Worm (Caenorhabditis elegans) whole organism, L2 larva: ENCODE results near the gene D2062.5.
"Not testable (repeated sequence)": the region's sequence is repeated elsewhere in the genome, so short reads cannot be mapped to it uniquely, and the experiment has no call there.

ENCODE experiments used
- Y55F3AM.14 ChIP-seq: fragments of 200-800 bp; sonication (Bioruptor generic); optimal IDR thresholded peaks from 2 replicates; lab custom pipeline; 2018; ENCODE audit warnings: mild to moderate bottlenecking, missing genetic modification characterization, missing compliant biosample characterization
- alr-1 ChIP-seq: fragments of 150-350 bp; optimal IDR thresholded peaks from 2 replicates; lab custom pipeline; 2014; ENCODE audit warnings: missing biosample characterization, missing genetic modification characterization
- blmp-1 ChIP-seq: sonication (generic microtip); optimal IDR thresholded peaks from 2 replicates; lab custom pipeline; 2017; ENCODE audit warnings: missing genetic modification characterization, mild to moderate bottlenecking, missing compliant biosample characterization, antibody characterized with exemption, moderate library complexity; ENCODE audit not compliant: insufficient read depth
- ceh-16 ChIP-seq: fragments of 150-350 bp; optimal IDR thresholded peaks from 2 replicates; lab custom pipeline; 2014; ENCODE audit warnings: missing biosample characterization, missing genetic modification characterization
- crh-2 ChIP-seq: sonication (generic microtip); optimal IDR thresholded peaks from 2 replicates; lab custom pipeline; 2017; ENCODE audit warnings: missing biosample characterization, missing genetic modification characterization
- lin-13 ChIP-seq: fragments of 150-350 bp; optimal IDR thresholded peaks from 2 replicates; lab custom pipeline; 2014; ENCODE audit warnings: missing biosample characterization, missing genetic modification reagents, missing genetic modification characterization
- mab-5 ChIP-seq: fragments of 150-350 bp; optimal IDR thresholded peaks from 2 replicates; lab custom pipeline; 2014; ENCODE audit warnings: missing biosample characterization, missing genetic modification characterization
- peb-1 ChIP-seq: fragments of 150-350 bp; optimal IDR thresholded peaks from 2 replicates; lab custom pipeline; 2014; ENCODE audit warnings: missing biosample characterization, missing genetic modification characterization
- snpc-4 ChIP-seq: fragments of 150-350 bp; optimal IDR thresholded peaks from 2 replicates; lab custom pipeline; 2014; ENCODE audit warnings: missing biosample characterization, missing genetic modification characterization
- unc-62 ChIP-seq: fragments of 150-350 bp; optimal IDR thresholded peaks from 2 replicates; lab custom pipeline; 2014; ENCODE audit warnings: missing biosample characterization, missing genetic modification reagents, missing genetic modification characterization
- ztf-1 ChIP-seq: fragments of 200-800 bp; sonication (Bioruptor generic); conservative IDR thresholded peaks from 2 replicates; pipeline ENCODE4 v1.3.6; 2022; ENCODE audit warnings: missing genetic modification characterization, missing compliant biosample characterization
- ztf-4 ChIP-seq: fragments of 150-350 bp; optimal IDR thresholded peaks from 2 replicates; lab custom pipeline; 2014; ENCODE audit warnings: missing biosample characterization, missing genetic modification characterization

Gene D2062.5

DNA sequence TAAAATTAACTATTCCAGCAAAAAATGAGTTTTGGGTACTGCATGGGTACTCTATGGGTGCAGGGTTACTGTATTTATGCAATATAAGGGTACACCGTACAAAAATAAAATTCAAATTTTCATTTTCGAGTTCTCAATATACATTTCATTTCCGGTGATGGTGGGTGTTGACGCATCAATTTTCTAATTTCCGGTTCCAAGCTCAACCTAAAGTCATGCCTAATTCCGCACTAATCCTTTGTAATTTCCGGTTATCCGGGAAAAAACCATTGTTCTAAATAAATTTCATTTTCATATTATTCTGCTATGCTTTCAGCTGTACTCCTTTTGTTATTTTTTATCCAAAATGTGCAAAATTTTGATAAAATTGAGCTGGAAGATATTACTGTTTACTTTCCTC is 36.8 kb downstream of the D2062.5 start, which contains the start of gene gcy-21:
gcy-21 (plus strand) TSS at position 301 of the 400 bp plus-strand sequence.
- no peak for TF ChIP-seq snpc-4 (tag; lab: Kevin White, UChicago)

- not testable (repeated sequence) for TF ChIP-seq peb-1; crh-2 (tag; lab: Kevin White, UChicago); ztf-1 (GFP tag; lab: Robert Waterston, UW)
Observed at ce11 chrII:2665081-2665480, 42.5 kb downstream of the D2062.5 start, which contains the start of gene F22E5.2. F22E5.2 (plus strand) TSS chrII:2665381.

- TF ChIP-seq lin-13 (GFP tag; lab: Kevin White, UChicago) (no peak), Y55F3AM.14 (GFP tag; lab: Kevin White, UChicago) (no peak), alr-1 (no peak), snpc-4 (tag; lab: Kevin White, UChicago) (no peak), unc-62 (GFP tag; lab: Kevin White, UChicago) (no peak), ztf-4 (tag; lab: Kevin White, UChicago) (no peak), ceh-16 (tag; lab: Kevin White, UChicago) (no peak)
Observed at ce11 chrII:2665606-2666005, 43.0 kb downstream of the D2062.5 start, which contains the start of gene F22E5.22. F22E5.22 (plus strand) TSS chrII:2665906.

DNA sequence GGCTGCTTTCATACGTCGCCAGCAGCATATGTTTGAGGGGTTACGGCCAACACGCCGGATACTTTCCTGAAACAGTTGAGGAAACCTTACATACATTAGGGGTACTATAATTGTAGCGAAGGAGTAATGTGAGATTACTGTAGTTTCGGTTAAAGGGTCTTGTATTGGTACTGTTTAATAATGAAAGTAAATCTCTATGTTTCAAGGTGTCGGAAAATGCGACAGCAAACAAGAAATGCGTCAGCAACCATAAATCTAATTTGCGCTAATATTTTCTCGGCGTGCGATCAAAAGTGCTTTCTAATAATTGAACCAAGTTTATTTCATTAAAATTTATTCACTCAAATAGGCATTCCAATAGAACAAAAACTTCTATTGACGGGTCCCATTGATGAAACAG is 49.7 kb downstream of the D2062.5 start, which contains the start of gene sri-57:
sri-57 (minus strand) TSS at position 101 of the 400 bp plus-strand sequence.
- TF ChIP-seq Y55F3AM.14 (GFP tag; lab: Kevin White, UChicago); mab-5 (tag; lab: Kevin White, UChicago); blmp-1 (tag; lab: Kevin White, UChicago): not testable (repeated sequence)
